Fruit fly (Drosophila melanogaster) S2 (cell line): ENCODE data around the gene CG44000.
A peak's percentile ranks its signal among the peaks of the same experiment; 100 is the strongest.

ENCODE experiments used
- CG8478 ChIP-seq: fragments of >200 bp; optimal IDR thresholded peaks from 2 replicates; lab custom pipeline; 2018
- CTCF ChIP-seq, 2 experiments: fragments of >200 bp; optimal IDR thresholded peaks; 2 replicates each; lab custom pipeline; 2018

Gene CG44000

dm6 chr2L:5030535-5030934, 12.5 kb upstream of the CG44000 start:
- TF ChIP-seq CG8478 (lab: Kevin White, UChicago) (no peak), CTCF (optimal IDR thresholded peaks at IDR 0.05; lab: Kevin White, UChicago) (no peak)

- TF ChIP-seq CG8478 (lab: Kevin White, UChicago) (no peak), CTCF (optimal IDR thresholded peaks at IDR 0.05; lab: Kevin White, UChicago) (no peak)
These were observed 11.7 kb upstream of the CG44000 start for dm6 chr2L:5031399-5031798.

- TF ChIP-seq CG8478 (lab: Kevin White, UChicago) (no peak), CTCF (optimal IDR thresholded peaks at IDR 0.05; lab: Kevin White, UChicago) (no peak)
These were observed 11.2 kb upstream of the CG44000 start for dm6 chr2L:5031886-5032285.

dm6 chr2L:5036120-5036519, 7.0 kb upstream of the CG44000 start:
- no peak for TF ChIP-seq CG8478 (lab: Kevin White, UChicago)
- TF ChIP-seq CTCF (optimal IDR thresholded peaks at IDR 0.05; lab: Kevin White, UChicago) = peak; percentile 87 to 88

dm6 chr2L:5037402-5037860, 5.6 kb upstream of the CG44000 start, which contains the start of the genes CG14042 and SP555:
CG14042 (plus strand) TSS chr2L:5037709.
SP555 (plus strand) TSS chr2L:5037709.
- no peak for TF ChIP-seq CG8478 (lab: Kevin White, UChicago)
- no peak for TF ChIP-seq CTCF (optimal IDR thresholded peaks at IDR 0.05; lab: Kevin White, UChicago)

- no peak for TF ChIP-seq CG8478 (lab: Kevin White, UChicago)
- no peak for TF ChIP-seq CTCF (optimal IDR thresholded peaks at IDR 0.05; lab: Kevin White, UChicago)
These were observed 994 bp upstream of the CG44000 start for dm6 chr2L:5042076-5042475.

- no peak for TF ChIP-seq CG8478 (lab: Kevin White, UChicago)
- TF ChIP-seq CTCF (optimal IDR thresholded peaks at IDR 0.05; lab: Kevin White, UChicago) = no peak
These were observed 551 bp downstream of the CG44000 start for dm6 chr2L:5043495-5044146.

dm6 chr2L:5044361-5044891, 1.4 kb downstream of the CG44000 start, which contains the start of gene CG31650:
CG31650 (minus strand) TSS chr2L:5044712.
- no peak for TF ChIP-seq CTCF (optimal IDR thresholded peaks at IDR 0.05; lab: Kevin White, UChicago)
- no peak for TF ChIP-seq CG8478 (lab: Kevin White, UChicago)

dm6 chr2L:5044892-5045619, 2.0 kb downstream of the CG44000 start:
- TF ChIP-seq CTCF (optimal IDR thresholded peaks at IDR 0.05; lab: Kevin White, UChicago) (no peak), CG8478 (lab: Kevin White, UChicago) (no peak)

- TF ChIP-seq CTCF (optimal IDR thresholded peaks at IDR 0.05; lab: Kevin White, UChicago) = no peak
- TF ChIP-seq CG8478 (lab: Kevin White, UChicago) = no peak
These were observed 3.2 kb downstream of the CG44000 start for dm6 chr2L:5046261-5046660.

dm6 chr2L:5049974-5050373, 6.9 kb downstream of the CG44000 start:
- no peak for TF ChIP-seq CG8478 (lab: Kevin White, UChicago)
- TF ChIP-seq CTCF (optimal IDR thresholded peaks at IDR 0.05; lab: Kevin White, UChicago) = no peak

dm6 chr2L:5050825-5051224, 7.8 kb downstream of the CG44000 start, which contains the start of gene CG9121:
CG9121 (minus strand) TSS chr2L:5051062.
- TF ChIP-seq CG8478 (lab: Kevin White, UChicago) = no peak

- TF ChIP-seq CG8478 (lab: Kevin White, UChicago) = no peak
- peak in 1 of 2 experiments; percentile 1 for TF ChIP-seq CTCF (optimal IDR thresholded peaks at IDR 0.05; lab: Kevin White, UChicago)
These were observed 9.4 kb downstream of the CG44000 start, which contains the start of gene senju for dm6 chr2L:5052367-5052914. senju (plus strand) TSS chr2L:5052843.

- no peak for TF ChIP-seq CG8478 (lab: Kevin White, UChicago)
- TF ChIP-seq CTCF (optimal IDR thresholded peaks at IDR 0.05; lab: Kevin White, UChicago) = no peak
These were observed 9.9 kb downstream of the CG44000 start, which contains the start of gene eIF3h for dm6 chr2L:5052994-5053393. eIF3h (minus strand) TSS chr2L:5053094.

dm6 chr2L:5054953-5055352, 11.9 kb downstream of the CG44000 start, which contains the start of the genes CG14036 and His3.3A:
CG14036 (minus strand) TSS chr2L:5055016.
His3.3A (plus strand) TSS chr2L:5055058.
- TF ChIP-seq CTCF (optimal IDR thresholded peaks at IDR 0.05; lab: Kevin White, UChicago) (peak; percentile 5 to 21), CG8478 (lab: Kevin White, UChicago) (no peak)
